Fruit fly (Drosophila melanogaster): Measurements from ENCODE around the gene CG1265.

Gene CG1265

dm6 chr3L:4286784-4287183 is 32.2 kb downstream of the CG1265 start, which contains the start of gene TfIIEbeta (continued):
- no peak for TF ChIP-seq Lim3 (GFP tag; IDR thresholded peaks at IDR 0.05)
- peak; percentile 46; the same call in 1 of the 2 replicates for TF ChIP-seq CG13287 (GFP tag; IDR thresholded peaks at IDR 0.05; ENCODE audit: partially characterized antibody)
- TF ChIP-seq schlank (tag; optimal IDR thresholded peaks at IDR 0.05) = no peak
- TF ChIP-seq CG12155 (GFP tag; optimal IDR thresholded peaks at IDR 0.05) = no peak
- TF ChIP-seq CG17359 (tag; optimal IDR thresholded peaks at IDR 0.05) = peak; percentile 66
- TF ChIP-seq CG3995 (GFP tag; optimal IDR thresholded peaks at IDR 0.05) = no peak
- TF ChIP-seq CG9876 (GFP tag; optimal IDR thresholded peaks at IDR 0.05) = no peak
- TF ChIP-seq Hr3 (GFP tag; optimal IDR thresholded peaks at IDR 0.05) = peak; percentile 14
- TF ChIP-seq CG3838 (GFP tag; optimal IDR thresholded peaks at IDR 0.05) = no peak
- peak; percentile 28; the same call in 1 of the 3 replicates for TF ChIP-seq tgo (GFP tag; IDR thresholded peaks at IDR 0.05)
- peak; percentile 32 for TF ChIP-seq grau (tag; optimal IDR thresholded peaks at IDR 0.05)
- no peak for TF ChIP-seq fu2 (GFP tag; optimal IDR thresholded peaks at IDR 0.05)
- TF ChIP-seq CG8765 (GFP tag; IDR thresholded peaks at IDR 0.05) = no peak
- no peak for TF ChIP-seq Dek (tag; optimal IDR thresholded peaks at IDR 0.05)
- no peak for TF ChIP-seq CG14014 (GFP tag; IDR thresholded peaks at IDR 0.05)
- no peak for TF ChIP-seq MTF-1 (GFP tag; optimal IDR thresholded peaks at IDR 0.05; ENCODE audit: borderline replicate concordance)
- TF ChIP-seq CG11093 (GFP tag; IDR thresholded peaks at IDR 0.05) = no peak
- no peak for TF ChIP-seq CG12942 (GFP tag; optimal IDR thresholded peaks at IDR 0.05)
- TF ChIP-seq Kr (GFP tag; optimal IDR thresholded peaks at IDR 0.05) = no peak
- no peak for TF ChIP-seq CG9609 (GFP tag; optimal IDR thresholded peaks at IDR 0.05)
- TF ChIP-seq odd (GFP tag; optimal IDR thresholded peaks at IDR 0.05) = no peak
- no peak for TF ChIP-seq HLHmδ (GFP tag; optimal IDR thresholded peaks at IDR 0.05)
- TF ChIP-seq tup (GFP tag; optimal IDR thresholded peaks at IDR 0.05) = no peak
- TF ChIP-seq CG4707 (GFP tag; optimal IDR thresholded peaks at IDR 0.05) = no peak
- no peak for TF ChIP-seq CG43689 (GFP tag; IDR thresholded peaks at IDR 0.05)
- TF ChIP-seq CG16863 (GFP tag; optimal IDR thresholded peaks at IDR 0.05) = no peak
- peak; percentile 25 for TF ChIP-seq Oli (tag; optimal IDR thresholded peaks at IDR 0.05)
- no peak for TF ChIP-seq cg (GFP tag; optimal IDR thresholded peaks at IDR 0.05)
- TF ChIP-seq CG8290 (GFP tag; optimal IDR thresholded peaks at IDR 0.05) = no peak
- TF ChIP-seq CG8290 (tag; optimal IDR thresholded peaks at IDR 0.05) = no peak
- TF ChIP-seq CG14710 (tag; optimal IDR thresholded peaks at IDR 0.05) = peak; percentile 49
- no peak for TF ChIP-seq CG8281 (tag; optimal IDR thresholded peaks at IDR 0.05)
- no peak for TF ChIP-seq ara (GFP tag; IDR thresholded peaks at IDR 0.05)
- TF ChIP-seq CG13296 (GFP tag; optimal IDR thresholded peaks at IDR 0.05) = peak; percentile 7
- TF ChIP-seq Nf-YB (GFP tag; optimal IDR thresholded peaks at IDR 0.05) = no peak
- no peak for TF ChIP-seq cwo (GFP tag; optimal IDR thresholded peaks at IDR 0.05)
- no peak for TF ChIP-seq jing (GFP tag; optimal IDR thresholded peaks at IDR 0.05)
- peak; percentile 25 for TF ChIP-seq Sry-β (GFP tag; optimal IDR thresholded peaks at IDR 0.05)
- peak; percentile 4 for TF ChIP-seq CG30020 (tag; optimal IDR thresholded peaks at IDR 0.05)
- no peak for TF ChIP-seq CG13624 (GFP tag; optimal IDR thresholded peaks at IDR 0.05)
- TF ChIP-seq D (optimal IDR thresholded peaks at IDR 0.05) = no peak
- peak; percentile 7 for TF ChIP-seq D (GFP tag; optimal IDR thresholded peaks at IDR 0.05)
- TF ChIP-seq bab2 (GFP tag; optimal IDR thresholded peaks at IDR 0.05) = no peak
- no peak for TF ChIP-seq CG2199 (GFP tag; IDR thresholded peaks at IDR 0.05)
- TF ChIP-seq dan (GFP tag; IDR thresholded peaks at IDR 0.05) = no peak
- no peak for TF ChIP-seq CG34376 (GFP tag; optimal IDR thresholded peaks at IDR 0.05)
- TF ChIP-seq jumu (GFP tag; optimal IDR thresholded peaks at IDR 0.05) = no peak
- peak; percentile 9 for TF ChIP-seq CG18476 (GFP tag; optimal IDR thresholded peaks at IDR 0.05)
- TF ChIP-seq Taf1 (GFP tag; IDR thresholded peaks at IDR 0.05) = no peak
- no peak for TF ChIP-seq Ada2b (GFP tag; IDR thresholded peaks at IDR 0.05)
- no peak for TF ChIP-seq Eip74EF (GFP tag; optimal IDR thresholded peaks at IDR 0.05)
- TF ChIP-seq CG12299 (tag; optimal IDR thresholded peaks at IDR 0.05) = no peak
